Worm (Caenorhabditis elegans): ENCODE data around the gene F13B12.3.

ce11 chrIV:10465764-10466163 is 26.8 kb downstream of the F13B12.3 start:
- TF ChIP-seq lin-13 (tag; optimal IDR thresholded peaks at IDR 0.05) (no peak), snpc-4 (tag; optimal IDR thresholded peaks at IDR 0.05) (no peak), unc-62 (GFP tag; optimal IDR thresholded peaks at IDR 0.05) (no peak)

Measured in whole organism, mixed stage, embryonic.